Worm (Caenorhabditis elegans) whole organism, L2 larva: ENCODE results near the gene grd-4.

Source experiments
- C34F6.9 ChIP-seq: fragments of 150-350 bp; optimal IDR thresholded peaks from 2 replicates; lab custom pipeline; 2014; ENCODE audit warnings: missing biosample characterization, missing genetic modification characterization
- F13H6.1 ChIP-seq: sonication (generic microtip); optimal IDR thresholded peaks from 2 replicates; lab custom pipeline; 2016; ENCODE audit warnings: missing genetic modification characterization, missing compliant biosample characterization
- R02D3.7 ChIP-seq: fragments of 150-350 bp; optimal IDR thresholded peaks from 2 replicates; lab custom pipeline; 2014; ENCODE audit warnings: missing biosample characterization, missing genetic modification characterization
- Y55F3AM.14 ChIP-seq: fragments of 200-800 bp; sonication (Bioruptor generic); optimal IDR thresholded peaks from 2 replicates; lab custom pipeline; 2018; ENCODE audit warnings: mild to moderate bottlenecking, missing genetic modification characterization, missing compliant biosample characterization
- ZK546.5 ChIP-seq: sonication (generic microtip); optimal IDR thresholded peaks from 2 replicates; lab custom pipeline; 2017; ENCODE audit warnings: missing biosample characterization, missing genetic modification characterization
- aly-2 ChIP-seq: fragments of 150-350 bp; optimal IDR thresholded peaks from 2 replicates; lab custom pipeline; 2014; ENCODE audit warnings: missing biosample characterization, missing genetic modification characterization
- ama-1 ChIP-seq: fragments of 150-350 bp; optimal IDR thresholded peaks from 2 replicates; lab custom pipeline; 2018; ENCODE audit warnings: inconsistent platforms
- blmp-1 ChIP-seq: sonication (generic microtip); optimal IDR thresholded peaks from 2 replicates; lab custom pipeline; 2017; ENCODE audit warnings: missing genetic modification characterization, mild to moderate bottlenecking, missing compliant biosample characterization, antibody characterized with exemption, moderate library complexity; ENCODE audit not compliant: insufficient read depth
- ceh-82 ChIP-seq: fragments of 150-350 bp; optimal IDR thresholded peaks from 2 replicates; lab custom pipeline; 2014; ENCODE audit warnings: missing biosample characterization, missing genetic modification characterization
- dmd-4 ChIP-seq: sonication (generic microtip); optimal IDR thresholded peaks from 2 replicates; lab custom pipeline; 2017; ENCODE audit warnings: missing biosample characterization, missing genetic modification characterization
- egl-27 ChIP-seq: sonication (generic microtip); optimal IDR thresholded peaks from 3 replicates; lab custom pipeline; 2017; ENCODE audit warnings: missing biosample characterization, missing genetic modification reagents, missing genetic modification characterization
- elt-3 ChIP-seq: sonication (generic microtip); optimal IDR thresholded peaks from 2 replicates; lab custom pipeline; 2017; ENCODE audit warnings: missing biosample characterization, missing genetic modification characterization
- fos-1 ChIP-seq: fragments of 150-350 bp; optimal IDR thresholded peaks from 2 replicates; lab custom pipeline; 2014; ENCODE audit warnings: missing biosample characterization, missing genetic modification characterization
- gmeb-1 ChIP-seq: fragments of 150-350 bp; optimal IDR thresholded peaks from 2 replicates; lab custom pipeline; 2014; ENCODE audit warnings: missing biosample characterization, missing genetic modification characterization
- lin-13 ChIP-seq: fragments of 150-350 bp; optimal IDR thresholded peaks from 2 replicates; lab custom pipeline; 2014; ENCODE audit warnings: missing biosample characterization, missing genetic modification reagents, missing genetic modification characterization
- lin-39 ChIP-seq: fragments of 150-350 bp; optimal IDR thresholded peaks from 2 replicates; lab custom pipeline; 2014; ENCODE audit warnings: missing biosample characterization, missing genetic modification reagents, missing genetic modification characterization
- lsy-2 ChIP-seq, 2 experiments: fragments of 150-350 bp in 1 of 2; sonication (generic microtip) in 1 of 2; optimal IDR thresholded peaks; 2 replicates each; lab custom pipeline; 2014 to 2017; ENCODE audit warnings: missing biosample characterization in 2 of 2, missing genetic modification characterization in 2 of 2
- mab-5 ChIP-seq: fragments of 150-350 bp; optimal IDR thresholded peaks from 2 replicates; lab custom pipeline; 2014; ENCODE audit warnings: missing biosample characterization, missing genetic modification characterization
- mbf-1 ChIP-seq: sonication (generic microtip); optimal IDR thresholded peaks from 2 replicates; lab custom pipeline; 2017; ENCODE audit warnings: missing biosample characterization, missing genetic modification characterization
- mdl-1 ChIP-seq, 2 experiments: fragments of 150-350 bp in 1 of 2; sonication (generic microtip) in 1 of 2; optimal IDR thresholded peaks; 2 replicates each; lab custom pipeline; 2017; ENCODE audit warnings: missing biosample characterization in 2 of 2, missing genetic modification characterization in 2 of 2
- nhr-10 ChIP-seq: sonication (generic microtip); optimal IDR thresholded peaks from 2 replicates; lab custom pipeline; 2017; ENCODE audit warnings: missing biosample characterization, missing genetic modification characterization
- nhr-11 ChIP-seq: fragments of 150-350 bp; optimal IDR thresholded peaks from 2 replicates; lab custom pipeline; 2014; ENCODE audit warnings: missing biosample characterization, missing genetic modification characterization
- nhr-21 ChIP-seq: fragments of 150-350 bp; optimal IDR thresholded peaks from 2 replicates; lab custom pipeline; 2014; ENCODE audit warnings: missing biosample characterization, missing genetic modification characterization
- nhr-6 ChIP-seq: fragments of 150-350 bp; optimal IDR thresholded peaks from 2 replicates; lab custom pipeline; 2014; ENCODE audit warnings: missing biosample characterization, missing genetic modification characterization
- nhr-77 ChIP-seq: fragments of 150-350 bp; optimal IDR thresholded peaks from 2 replicates; lab custom pipeline; 2014; ENCODE audit warnings: missing biosample characterization, missing genetic modification characterization
- sem-4 ChIP-seq: fragments of 150-350 bp; optimal IDR thresholded peaks from 2 replicates; lab custom pipeline; 2014; ENCODE audit warnings: missing biosample characterization, missing genetic modification reagents, missing genetic modification characterization
- sma-3 ChIP-seq: sonication (generic microtip); optimal IDR thresholded peaks from 2 replicates; lab custom pipeline; 2016; ENCODE audit warnings: missing genetic modification reagents, missing genetic modification characterization, missing compliant biosample characterization
- sma-9 ChIP-seq, 2 experiments: fragments of 150-350 bp in 1 of 2; sonication (generic microtip) in 1 of 2; optimal IDR thresholded peaks; 2 replicates each; lab custom pipeline; 2014 to 2016; ENCODE audit warnings: missing genetic modification characterization in 2 of 2, mild to moderate bottlenecking in 1 of 2, missing biosample characterization in 1 of 2, missing compliant biosample characterization in 1 of 2, missing genetic modification reagents in 1 of 2, moderate library complexity in 1 of 2
- snpc-4 ChIP-seq: fragments of 150-350 bp; optimal IDR thresholded peaks from 2 replicates; lab custom pipeline; 2014; ENCODE audit warnings: missing biosample characterization, missing genetic modification characterization
- unc-39 ChIP-seq: fragments of 150-350 bp; optimal IDR thresholded peaks from 2 replicates; lab custom pipeline; 2014; ENCODE audit warnings: missing biosample characterization, missing genetic modification characterization
- unc-55 ChIP-seq: fragments of 150-350 bp; sonication (generic microtip); optimal IDR thresholded peaks from 3 replicates; lab custom pipeline; 2014; ENCODE audit warnings: missing biosample characterization, missing genetic modification reagents, missing genetic modification characterization
- unc-62 ChIP-seq: fragments of 150-350 bp; optimal IDR thresholded peaks from 2 replicates; lab custom pipeline; 2014; ENCODE audit warnings: missing biosample characterization, missing genetic modification reagents, missing genetic modification characterization
- zag-1 ChIP-seq: fragments of 150-350 bp; optimal IDR thresholded peaks from 2 replicates; lab custom pipeline; 2014; ENCODE audit warnings: missing biosample characterization, missing genetic modification characterization
- ztf-1 ChIP-seq: fragments of 200-800 bp; sonication (Bioruptor generic); conservative IDR thresholded peaks from 2 replicates; pipeline ENCODE4 v1.3.6; 2022; ENCODE audit warnings: missing genetic modification characterization, missing compliant biosample characterization
- ztf-11 ChIP-seq: sonication (generic microtip); optimal IDR thresholded peaks from 2 replicates; lab custom pipeline; 2017; ENCODE audit warnings: missing biosample characterization, missing genetic modification characterization

The grd-4 gene

ce11 chrX:8500922-8501321 is at the start of gene grd-4:
TSS of gene grd-4 (plus strand) at chrX:8501222.
- TF ChIP-seq nhr-11 (no peak), mab-5 (tag; lab: Kevin White, UChicago) (no peak), ama-1 (lab: Kevin White, UChicago) (no peak), nhr-6 (no peak), lsy-2 (tag; optimal IDR thresholded peaks at IDR 0.05; lab: Kevin White, UChicago) (no peak), egl-27 (no peak), mdl-1 (tag; optimal IDR thresholded peaks at IDR 0.05; lab: Kevin White, UChicago) (no peak), sma-3 (no peak), ztf-1 (GFP tag; lab: Robert Waterston, UW) (no peak), unc-55 (no peak), ceh-82 (tag; lab: Kevin White, UChicago) (no peak), ztf-11 (tag; lab: Kevin White, UChicago) (no peak), elt-3 (tag; lab: Kevin White, UChicago) (no peak), aly-2 (no peak), F13H6.1 (tag; lab: Kevin White, UChicago) (no peak), unc-39 (no peak), C34F6.9 (no peak), lin-39 (tag; lab: Kevin White, UChicago) (no peak), mbf-1 (tag; lab: Kevin White, UChicago) (no peak), fos-1 (tag; lab: Kevin White, UChicago) (no peak)
- TF ChIP-seq, all 48 proteins: peak for 0

ce11 chrX:8455590-8456166 is 45.3 kb upstream of the grd-4 start, which contains the start of gene dpy-6:
TSS of gene dpy-6 (minus strand) at chrX:8455640.
- TF ChIP-seq snpc-4 (tag; lab: Kevin White, UChicago) (no peak), blmp-1 (tag; lab: Kevin White, UChicago) (peak; percentile 20), egl-27 (no peak), sma-3 (peak; percentile 38), nhr-21 (tag; lab: Kevin White, UChicago) (peak; percentile 36)
- TF ChIP-seq, all 48 proteins: peak for 3

ce11 chrX:8457314-8457713 is 43.7 kb upstream of the grd-4 start, which contains the start of gene F16F9.3:
TSS of gene F16F9.3 (plus strand) at chrX:8457614.
- TF ChIP-seq C34F6.9: no peak
- no peak for TF ChIP-seq lin-13 (GFP tag; lab: Kevin White, UChicago)
- no peak for TF ChIP-seq snpc-4 (tag; lab: Kevin White, UChicago)
- TF ChIP-seq fos-1 (tag; lab: Kevin White, UChicago): no peak
- TF ChIP-seq zag-1 (tag; lab: Kevin White, UChicago): no peak
- no peak for TF ChIP-seq nhr-21 (tag; lab: Kevin White, UChicago)
- TF ChIP-seq lin-39 (tag; lab: Kevin White, UChicago): no peak
- TF ChIP-seq nhr-6: no peak
- no peak for TF ChIP-seq ZK546.5 (tag; lab: Kevin White, UChicago)

- TF ChIP-seq nhr-77 (tag; lab: Kevin White, UChicago): no peak
- no peak for TF ChIP-seq unc-62 (GFP tag; lab: Kevin White, UChicago)
- no peak for TF ChIP-seq fos-1 (tag; lab: Kevin White, UChicago)
- TF ChIP-seq dmd-4 (tag; lab: Kevin White, UChicago): no peak
- no peak for TF ChIP-seq nhr-10 (tag; lab: Kevin White, UChicago)
- TF ChIP-seq ZK546.5 (tag; lab: Kevin White, UChicago): no peak
- TF ChIP-seq sma-9 (GFP tag; optimal IDR thresholded peaks at IDR 0.05; lab: Kevin White, UChicago): no peak
- TF ChIP-seq sma-9 (tag; optimal IDR thresholded peaks at IDR 0.05; lab: Kevin White, UChicago): no peak
- TF ChIP-seq mdl-1 (tag; optimal IDR thresholded peaks at IDR 0.05; lab: Kevin White, UChicago): no peak
- TF ChIP-seq R02D3.7: no peak
- TF ChIP-seq unc-39: no peak
- no peak for TF ChIP-seq elt-3 (tag; lab: Kevin White, UChicago)
- TF ChIP-seq mbf-1 (tag; lab: Kevin White, UChicago): no peak
- no peak for TF ChIP-seq blmp-1 (tag; lab: Kevin White, UChicago)
- no peak for TF ChIP-seq sem-4 (tag; lab: Kevin White, UChicago)
- TF ChIP-seq gmeb-1 (tag; lab: Kevin White, UChicago): no peak
- no peak for TF ChIP-seq sma-3
- no peak for TF ChIP-seq ztf-11 (tag; lab: Kevin White, UChicago)
- TF ChIP-seq Y55F3AM.14 (GFP tag; lab: Kevin White, UChicago): no peak
- no peak for TF ChIP-seq nhr-21 (tag; lab: Kevin White, UChicago)
These were observed 41.2 kb upstream of the grd-4 start for ce11 chrX:8459789-8460188.
